Worm (Caenorhabditis elegans): ENCODE results near the gene sad-1.

ce11 chrX:13536759-13537158 lies 36.3 kb upstream of the sad-1 start, which contains the start of gene R01E6.5:
- TF ChIP-seq ztf-11 (tag; optimal IDR thresholded peaks at IDR 0.05): no peak
- TF ChIP-seq pha-4 (tag; optimal IDR thresholded peaks at IDR 0.05): no peak
- no peak for TF ChIP-seq nhr-11 (tag; optimal IDR thresholded peaks at IDR 0.05)
- TF ChIP-seq aly-2 (tag; optimal IDR thresholded peaks at IDR 0.05): no peak
- no peak for TF ChIP-seq lin-39 (tag; optimal IDR thresholded peaks at IDR 0.05)
- TF ChIP-seq tbx-2 (tag; optimal IDR thresholded peaks at IDR 0.05): no peak
- TF ChIP-seq pqm-1 (tag; optimal IDR thresholded peaks at IDR 0.05): no peak
- TF ChIP-seq snpc-4 (tag; optimal IDR thresholded peaks at IDR 0.05): no peak
- no peak for TF ChIP-seq ceh-82 (tag; optimal IDR thresholded peaks at IDR 0.05)
- TF ChIP-seq elt-3 (tag; optimal IDR thresholded peaks at IDR 0.05): no peak
